Worm (Caenorhabditis elegans): ENCODE data around the gene T12B5.14.

T12B5.14 gene

ce11 chrIII:954553-954952 lies at the start of gene T12B5.14, which contains the start of gene T12B5.15:
TSS of gene T12B5.14 (plus strand) at chrIII:954873.
TSS of gene T12B5.15 (minus strand) at chrIII:954653.
- TF ChIP-seq ztf-23 (GFP tag; IDR thresholded peaks at IDR 0.05) (no peak), T22C8.4 (GFP tag; IDR thresholded peaks at IDR 0.05) (no peak), cog-1 (tag; optimal IDR thresholded peaks at IDR 0.05) (no peak), flt-1 (GFP tag; IDR thresholded peaks at IDR 0.05) (no peak), tab-1 (GFP tag; IDR thresholded peaks at IDR 0.05) (no peak), ztf-29 (GFP tag; IDR thresholded peaks at IDR 0.05) (no peak), med-1 (GFP tag; optimal IDR thresholded peaks at IDR 0.05; ENCODE audit: insufficient read depth) (no peak), klf-2 (GFP tag; conservative IDR thresholded peaks at IDR 0.05) (no peak), ref-1 (GFP tag; conservative IDR thresholded peaks at IDR 0.05) (no peak)

- TF ChIP-seq T22C8.4 (GFP tag; IDR thresholded peaks at IDR 0.05), result no peak
- TF ChIP-seq ref-1 (GFP tag; conservative IDR thresholded peaks at IDR 0.05), result no peak
- no peak for TF ChIP-seq ztf-23 (GFP tag; IDR thresholded peaks at IDR 0.05)
- no peak for TF ChIP-seq klf-2 (GFP tag; conservative IDR thresholded peaks at IDR 0.05)
- no peak for TF ChIP-seq flt-1 (GFP tag; IDR thresholded peaks at IDR 0.05)
- TF ChIP-seq ztf-29 (GFP tag; IDR thresholded peaks at IDR 0.05), result no peak
- TF ChIP-seq tab-1 (GFP tag; IDR thresholded peaks at IDR 0.05), result no peak
- TF ChIP-seq med-1 (GFP tag; optimal IDR thresholded peaks at IDR 0.05; ENCODE audit: insufficient read depth), result no peak
Measured at ce11 chrIII:907311-907710, 47.4 kb upstream of the T12B5.14 start, which contains the start of gene F23H11.4. TSS of gene F23H11.4 (minus strand) at chrIII:907539.

- no peak for TF ChIP-seq flt-1 (GFP tag; IDR thresholded peaks at IDR 0.05)
- TF ChIP-seq ref-1 (GFP tag; conservative IDR thresholded peaks at IDR 0.05), result no peak
- no peak for TF ChIP-seq ztf-29 (GFP tag; IDR thresholded peaks at IDR 0.05)
- TF ChIP-seq ztf-23 (GFP tag; IDR thresholded peaks at IDR 0.05), result no peak
- no peak for TF ChIP-seq tab-1 (GFP tag; IDR thresholded peaks at IDR 0.05)
Measured at ce11 chrIII:907990-908389, 46.7 kb upstream of the T12B5.14 start.

- TF ChIP-seq klf-2 (GFP tag; conservative IDR thresholded peaks at IDR 0.05), result no peak
- no peak for TF ChIP-seq med-1 (GFP tag; optimal IDR thresholded peaks at IDR 0.05; ENCODE audit: insufficient read depth)
- no peak for TF ChIP-seq cog-1 (tag; optimal IDR thresholded peaks at IDR 0.05)
Measured at ce11 chrIII:909540-909939, 45.1 kb upstream of the T12B5.14 start, which contains the start of gene crls-1. TSS of gene crls-1 (minus strand) at chrIII:909902.

ce11 chrIII:910540-911311 lies 43.9 kb upstream of the T12B5.14 start, which contains the start of the genes F23H11.5 and bra-2:
TSS of gene F23H11.5 (minus strand) at chrIII:910590.
TSS of gene bra-2 (plus strand) at chrIII:911261.
- TF ChIP-seq flt-1 (GFP tag; IDR thresholded peaks at IDR 0.05) (no peak), cog-1 (tag; optimal IDR thresholded peaks at IDR 0.05) (no peak), T22C8.4 (GFP tag; IDR thresholded peaks at IDR 0.05) (no peak), klf-2 (GFP tag; conservative IDR thresholded peaks at IDR 0.05) (no peak), ref-1 (GFP tag; conservative IDR thresholded peaks at IDR 0.05) (no peak), ztf-23 (GFP tag; IDR thresholded peaks at IDR 0.05) (no peak), tab-1 (GFP tag; IDR thresholded peaks at IDR 0.05) (no peak), ztf-29 (GFP tag; IDR thresholded peaks at IDR 0.05) (no peak), med-1 (GFP tag; optimal IDR thresholded peaks at IDR 0.05; ENCODE audit: insufficient read depth) (no peak)

- TF ChIP-seq med-1 (GFP tag; optimal IDR thresholded peaks at IDR 0.05; ENCODE audit: insufficient read depth) (no peak), tab-1 (GFP tag; IDR thresholded peaks at IDR 0.05) (no peak), ztf-23 (GFP tag; IDR thresholded peaks at IDR 0.05) (no peak), ref-1 (GFP tag; conservative IDR thresholded peaks at IDR 0.05) (no peak)
Measured at ce11 chrIII:916897-917296, 37.8 kb upstream of the T12B5.14 start, which contains the start of gene idpp-13. TSS of gene idpp-13 (minus strand) at chrIII:916997.

ce11 chrIII:919322-919721 lies 35.4 kb upstream of the T12B5.14 start, which contains the start of gene F23H11.7:
TSS of gene F23H11.7 (minus strand) at chrIII:919422.
- TF ChIP-seq ref-1 (GFP tag; conservative IDR thresholded peaks at IDR 0.05) (no peak), med-1 (GFP tag; optimal IDR thresholded peaks at IDR 0.05; ENCODE audit: insufficient read depth) (no peak), ztf-23 (GFP tag; IDR thresholded peaks at IDR 0.05) (no peak), cog-1 (tag; optimal IDR thresholded peaks at IDR 0.05) (no peak), ztf-29 (GFP tag; IDR thresholded peaks at IDR 0.05) (no peak), klf-2 (GFP tag; conservative IDR thresholded peaks at IDR 0.05) (no peak)

- no peak for TF ChIP-seq klf-2 (GFP tag; conservative IDR thresholded peaks at IDR 0.05)
- TF ChIP-seq tab-1 (GFP tag; IDR thresholded peaks at IDR 0.05), result no peak
- TF ChIP-seq T22C8.4 (GFP tag; IDR thresholded peaks at IDR 0.05), result no peak
- TF ChIP-seq cog-1 (tag; optimal IDR thresholded peaks at IDR 0.05), result no peak
- TF ChIP-seq flt-1 (GFP tag; IDR thresholded peaks at IDR 0.05), result no peak
- no peak for TF ChIP-seq ref-1 (GFP tag; conservative IDR thresholded peaks at IDR 0.05)
Measured at ce11 chrIII:926216-926615, 28.5 kb upstream of the T12B5.14 start, which contains the start of gene pef-1. TSS of gene pef-1 (minus strand) at chrIII:926316.

- TF ChIP-seq cog-1 (tag; optimal IDR thresholded peaks at IDR 0.05), result peak; percentile 33
Measured at ce11 chrIII:931405-931804, 23.3 kb upstream of the T12B5.14 start.

- TF ChIP-seq klf-2 (GFP tag; conservative IDR thresholded peaks at IDR 0.05), result no peak
- no peak for TF ChIP-seq cog-1 (tag; optimal IDR thresholded peaks at IDR 0.05)
- no peak for TF ChIP-seq ref-1 (GFP tag; conservative IDR thresholded peaks at IDR 0.05)
- no peak for TF ChIP-seq T22C8.4 (GFP tag; IDR thresholded peaks at IDR 0.05)
- no peak for TF ChIP-seq ztf-23 (GFP tag; IDR thresholded peaks at IDR 0.05)
- no peak for TF ChIP-seq tab-1 (GFP tag; IDR thresholded peaks at IDR 0.05)
- no peak for TF ChIP-seq ztf-29 (GFP tag; IDR thresholded peaks at IDR 0.05)
- TF ChIP-seq flt-1 (GFP tag; IDR thresholded peaks at IDR 0.05), result no peak
- no peak for TF ChIP-seq med-1 (GFP tag; optimal IDR thresholded peaks at IDR 0.05; ENCODE audit: insufficient read depth)
Measured at ce11 chrIII:936037-936507, 18.6 kb upstream of the T12B5.14 start, which contains the start of gene fbxa-55. TSS of gene fbxa-55 (minus strand) at chrIII:936087.

Data from whole organism, midembryonic.